Fruit fly (Drosophila melanogaster) whole organism, adult: Measurements from ENCODE around the gene CG8004.

Experiments
- CG14711 ChIP-seq: fragments of 200-800 bp; sonication (Bioruptor generic); optimal IDR thresholded peaks from 2 replicates; lab custom pipeline; 2018; ENCODE audit warnings: missing biosample characterization, mild to moderate bottlenecking, missing genetic modification characterization, moderate library complexity
- CG33017 ChIP-seq: fragments of 200-800 bp; sonication (Bioruptor generic); optimal IDR thresholded peaks from 2 replicates; lab custom pipeline; 2018; ENCODE audit warnings: missing biosample characterization, mild to moderate bottlenecking, missing genetic modification characterization, moderate library complexity
- CG5204 ChIP-seq: fragments of 200-800 bp; sonication (Bioruptor generic); optimal IDR thresholded peaks from 2 replicates; lab custom pipeline; 2016; ENCODE audit warnings: missing biosample characterization, missing genetic modification characterization
- CG7101 ChIP-seq: fragments of 200-800 bp; sonication (Bioruptor generic); optimal IDR thresholded peaks from 2 replicates; lab custom pipeline; 2018; ENCODE audit warnings: missing biosample characterization, mild to moderate bottlenecking, missing genetic modification characterization, moderate library complexity
- Crg-1 ChIP-seq: fragments of 200-800 bp; sonication (Bioruptor generic); optimal IDR thresholded peaks from 2 replicates; lab custom pipeline; 2016; ENCODE audit warnings: missing biosample characterization, missing genetic modification characterization
- Hr96 ChIP-seq: fragments of 200-800 bp; sonication (Bioruptor generic); optimal IDR thresholded peaks from 2 replicates; lab custom pipeline; 2016; ENCODE audit warnings: missing biosample characterization, missing genetic modification characterization
- Mnt ChIP-seq: fragments of 200-800 bp; sonication (Bioruptor generic); optimal IDR thresholded peaks from 2 replicates; lab custom pipeline; 2016; ENCODE audit warnings: missing biosample characterization, mild to moderate bottlenecking, missing genetic modification characterization
- bab1 ChIP-seq: fragments of 200-800 bp; sonication (Bioruptor generic); optimal IDR thresholded peaks from 3 replicates; lab custom pipeline; 2019; ENCODE audit warnings: missing biosample characterization, mild to moderate bottlenecking, missing genetic modification characterization, moderate library complexity
- cic ChIP-seq: fragments of 200-800 bp; sonication (Bioruptor generic); optimal IDR thresholded peaks from 2 replicates; lab custom pipeline; 2017; ENCODE audit warnings: missing biosample characterization, mild to moderate bottlenecking, missing genetic modification characterization, moderate library complexity
- cnc ChIP-seq, 2 experiments: fragments of >200 bp; optimal IDR thresholded peaks; 2 replicates each; lab custom pipeline; 2017
- ovo ChIP-seq: fragments of 200-800 bp; sonication (Bioruptor generic); optimal IDR thresholded peaks from 2 replicates; lab custom pipeline; 2016; ENCODE audit warnings: missing biosample characterization, missing genetic modification characterization
- pad ChIP-seq: fragments of 200-800 bp; sonication (Bioruptor generic); optimal IDR thresholded peaks from 3 replicates; lab custom pipeline; 2017; ENCODE audit warnings: missing biosample characterization, missing genetic modification characterization, mild to moderate bottlenecking, moderate library complexity, missing genetic modification reagents
- tj ChIP-seq: fragments of 200-800 bp; sonication (Bioruptor generic); optimal IDR thresholded peaks from 3 replicates; lab custom pipeline; 2017; ENCODE audit warnings: missing biosample characterization, mild to moderate bottlenecking, missing genetic modification characterization, moderate library complexity
- toe ChIP-seq: fragments of 200-800 bp; sonication (Bioruptor generic); optimal IDR thresholded peaks from 2 replicates; lab custom pipeline; 2016; ENCODE audit warnings: missing biosample characterization, missing genetic modification characterization

dm6 chr3L:19928435-19929011 lies at the start of gene CG8004, which contains the start of gene RhoGDI:
- TF ChIP-seq toe (GFP tag; lab: Kevin White, UChicago) (peak; percentile 76), Crg-1 (GFP tag; lab: Kevin White, UChicago) (peak; percentile 6), cnc (optimal IDR thresholded peaks at IDR 0.05; lab: Kevin White, UChicago) (no peak), Mnt (GFP tag; lab: Kevin White, UChicago) (no peak), Hr96 (peak; percentile 63), tj (peak; percentile 7), bab1 (GFP tag; lab: Kevin White, UChicago) (peak; percentile 66), CG33017 (peak; percentile 65), CG5204 (no peak), CG14711 (tag; lab: Kevin White, UChicago) (peak; percentile 74), ovo (GFP tag; lab: Kevin White, UChicago) (peak; percentile 31), CG7101 (tag; lab: Kevin White, UChicago) (peak; percentile 75), cic (GFP tag; lab: Kevin White, UChicago) (no peak), pad (GFP tag; lab: Kevin White, UChicago) (no peak)
